Worm (Caenorhabditis elegans): Measurements from ENCODE around the gene abu-9.

abu-9 gene

DNA sequence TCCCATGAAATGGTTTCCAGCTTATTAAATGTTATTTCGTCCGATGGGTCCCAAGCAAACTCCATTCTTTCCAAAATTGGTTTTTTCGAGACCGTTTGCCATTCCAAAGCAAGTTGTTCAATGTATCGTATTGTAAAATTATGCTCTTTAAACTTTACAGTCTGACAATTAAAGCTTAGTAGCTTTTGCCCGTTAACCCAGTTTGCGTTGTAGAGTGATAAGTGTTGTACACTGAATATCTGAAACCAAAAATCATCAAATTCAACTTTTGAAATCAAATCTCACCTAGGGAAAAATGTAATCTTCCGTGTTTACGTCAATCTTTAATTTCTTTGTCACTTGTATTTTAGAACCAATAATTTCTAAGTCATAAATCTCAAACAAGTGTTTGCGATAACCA lies 24.6 kb upstream of the abu-9 start:
- no peak for TF ChIP-seq lin-13 (GFP tag; optimal IDR thresholded peaks at IDR 0.05)
- no peak for TF ChIP-seq sma-3 (GFP tag; optimal IDR thresholded peaks at IDR 0.05)
- no peak for TF ChIP-seq egl-27 (tag; optimal IDR thresholded peaks at IDR 0.05)
- no peak for TF ChIP-seq nhr-77 (tag; optimal IDR thresholded peaks at IDR 0.05)

DNA sequence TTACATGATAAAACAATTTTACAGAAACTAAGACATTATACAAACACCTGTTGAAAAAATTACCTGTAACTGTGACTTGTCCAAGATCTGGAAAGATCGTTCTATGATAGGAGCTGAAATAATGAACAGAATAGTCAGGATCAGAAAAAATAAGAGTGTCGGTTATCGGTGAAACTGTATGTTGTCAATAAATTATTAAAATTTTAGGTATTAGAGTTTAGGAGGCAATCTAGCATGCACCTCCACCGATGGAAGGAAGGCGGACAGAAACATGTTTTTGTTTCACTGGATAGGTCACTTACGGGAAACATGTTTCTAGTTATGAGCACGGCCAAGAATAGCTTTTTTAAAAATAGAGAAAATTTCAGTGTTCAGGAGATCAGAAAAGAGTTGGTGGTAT lies 22.4 kb upstream of the abu-9 start, which contains the start of gene ced-13:
ced-13 (minus strand) TSS at position 101 of the 400 bp plus-strand sequence.
- TF ChIP-seq zag-1 (tag; optimal IDR thresholded peaks at IDR 0.05) (no peak), skn-1 (tag; optimal IDR thresholded peaks at IDR 0.05) (no peak), nhr-6 (tag; optimal IDR thresholded peaks at IDR 0.05) (no peak), mbf-1 (tag; optimal IDR thresholded peaks at IDR 0.05) (no peak), lin-39 (tag; optimal IDR thresholded peaks at IDR 0.05) (no peak), ceh-16 (tag; optimal IDR thresholded peaks at IDR 0.05) (no peak), lsy-2 (tag; optimal IDR thresholded peaks at IDR 0.05) (no peak), dmd-4 (tag; optimal IDR thresholded peaks at IDR 0.05) (no peak), ama-1 (optimal IDR thresholded peaks at IDR 0.05) (no peak), mab-5 (tag; optimal IDR thresholded peaks at IDR 0.05) (no peak), peb-1 (tag; optimal IDR thresholded peaks at IDR 0.05) (no peak), aly-2 (tag; optimal IDR thresholded peaks at IDR 0.05) (no peak)

DNA sequence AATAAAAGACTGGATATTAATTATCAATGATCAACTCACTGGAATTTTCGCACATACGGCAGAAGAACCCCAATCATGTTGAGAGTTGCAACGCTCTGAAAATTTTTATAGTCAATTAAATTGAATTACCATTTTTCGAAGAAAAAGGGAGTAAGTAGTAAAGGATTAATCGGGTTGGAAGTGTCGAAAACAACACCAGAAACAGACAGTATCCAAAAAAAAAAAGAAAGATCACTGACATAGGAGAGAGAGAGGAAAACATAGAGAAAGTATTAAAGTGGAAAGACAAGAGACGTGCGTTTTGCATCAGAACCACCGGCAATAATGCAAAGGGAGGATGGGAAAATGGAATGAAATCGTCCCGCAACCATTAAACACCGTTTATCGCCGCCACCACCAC lies 19.6 kb upstream of the abu-9 start, which contains the start of gene inx-5:
inx-5 (minus strand) TSS at position 101 of the 400 bp plus-strand sequence.
- no peak for TF ChIP-seq lin-39 (tag; optimal IDR thresholded peaks at IDR 0.05)
- no peak for TF ChIP-seq alr-1 (tag; optimal IDR thresholded peaks at IDR 0.05)
- no peak for TF ChIP-seq unc-39 (tag; optimal IDR thresholded peaks at IDR 0.05)
- no peak for TF ChIP-seq ztf-1 (GFP tag; conservative IDR thresholded peaks at IDR 0.05)
- no peak for TF ChIP-seq ceh-16 (tag; optimal IDR thresholded peaks at IDR 0.05)
- TF ChIP-seq skn-1 (tag; optimal IDR thresholded peaks at IDR 0.05), result no peak
- TF ChIP-seq F13H6.1 (tag; optimal IDR thresholded peaks at IDR 0.05), result no peak
- TF ChIP-seq nhr-77 (tag; optimal IDR thresholded peaks at IDR 0.05), result no peak
- no peak for TF ChIP-seq snpc-4 (tag; optimal IDR thresholded peaks at IDR 0.05)
- no peak for TF ChIP-seq mbf-1 (tag; optimal IDR thresholded peaks at IDR 0.05)
- TF ChIP-seq zag-1 (tag; optimal IDR thresholded peaks at IDR 0.05), result no peak
- no peak for TF ChIP-seq sma-3 (GFP tag; optimal IDR thresholded peaks at IDR 0.05)
- no peak for TF ChIP-seq lin-11 (tag; optimal IDR thresholded peaks at IDR 0.05)

DNA sequence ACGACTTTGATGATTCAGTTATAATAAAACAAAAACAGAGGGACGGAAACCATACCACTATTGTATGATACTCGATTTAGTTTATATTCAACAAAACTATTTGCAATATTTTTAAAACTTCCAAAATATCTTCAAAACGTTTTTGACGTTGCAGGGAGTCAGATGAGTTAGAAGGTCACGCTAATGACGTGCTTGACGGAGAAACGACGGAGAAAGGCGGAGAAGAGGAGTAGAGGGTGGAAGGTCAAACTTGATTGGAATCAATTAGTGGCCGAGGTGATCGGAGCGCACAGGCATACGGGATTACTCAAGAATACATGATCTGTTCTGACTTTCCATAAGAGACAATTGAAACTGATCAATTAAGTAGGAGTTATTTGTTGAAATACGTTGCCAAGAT lies 19.1 kb upstream of the abu-9 start:
- TF ChIP-seq sma-3 (GFP tag; optimal IDR thresholded peaks at IDR 0.05), result no peak
- TF ChIP-seq Y55F3AM.14 (GFP tag; optimal IDR thresholded peaks at IDR 0.05), result no peak
- TF ChIP-seq nhr-25 (tag; optimal IDR thresholded peaks at IDR 0.05), result peak; percentile 39

DNA sequence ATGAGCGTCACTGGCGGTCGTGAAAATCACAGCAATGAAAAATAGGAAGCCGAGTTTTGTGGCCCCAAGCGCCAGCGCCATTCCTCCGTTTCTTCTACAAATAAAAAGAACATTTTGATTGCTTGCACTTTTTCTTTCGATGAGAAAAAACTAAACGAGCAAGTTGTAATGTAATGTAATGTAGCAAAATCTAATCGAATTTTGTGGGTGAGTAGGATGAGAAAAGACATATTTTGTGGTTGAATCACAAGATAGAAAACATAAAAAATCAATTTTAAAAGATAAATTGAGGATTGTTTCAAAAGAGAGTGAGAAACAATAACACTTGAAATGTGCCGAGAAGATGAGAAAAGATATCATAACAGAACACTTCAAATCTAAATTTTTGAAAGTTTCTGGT lies 14.3 kb upstream of the abu-9 start, which contains the start of gene R09F10.5:
R09F10.5 (minus strand) TSS at position 101 of the 400 bp plus-strand sequence.
- no peak for TF ChIP-seq ztf-1 (GFP tag; conservative IDR thresholded peaks at IDR 0.05)
- TF ChIP-seq sem-4 (tag; optimal IDR thresholded peaks at IDR 0.05), result peak; percentile 19

DNA sequence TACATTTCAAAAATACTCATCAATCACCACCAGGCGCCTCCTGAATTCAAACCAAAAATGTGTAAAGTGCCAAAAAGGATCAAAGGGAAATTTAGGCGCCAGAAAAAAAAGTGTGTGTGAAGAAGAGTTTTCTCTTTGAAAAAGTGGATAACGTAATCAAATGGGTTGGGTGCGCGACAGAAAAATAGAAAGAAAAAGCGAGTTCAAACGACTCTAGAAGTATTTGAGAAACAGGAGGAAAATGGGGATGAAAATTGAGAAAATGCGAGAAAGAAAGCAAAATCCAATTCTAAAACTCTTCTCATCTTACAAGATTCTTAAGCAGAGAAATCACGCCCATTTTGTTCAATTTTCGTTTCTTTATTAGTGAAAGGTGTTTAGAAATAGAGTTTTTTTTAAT lies 13.4 kb upstream of the abu-9 start:
- peak; percentile 19 for TF ChIP-seq lin-39 (tag; optimal IDR thresholded peaks at IDR 0.05)
- no peak for TF ChIP-seq R02D3.7 (tag; optimal IDR thresholded peaks at IDR 0.05)
- TF ChIP-seq unc-55 (GFP tag; optimal IDR thresholded peaks at IDR 0.05), result peak; percentile 5

DNA sequence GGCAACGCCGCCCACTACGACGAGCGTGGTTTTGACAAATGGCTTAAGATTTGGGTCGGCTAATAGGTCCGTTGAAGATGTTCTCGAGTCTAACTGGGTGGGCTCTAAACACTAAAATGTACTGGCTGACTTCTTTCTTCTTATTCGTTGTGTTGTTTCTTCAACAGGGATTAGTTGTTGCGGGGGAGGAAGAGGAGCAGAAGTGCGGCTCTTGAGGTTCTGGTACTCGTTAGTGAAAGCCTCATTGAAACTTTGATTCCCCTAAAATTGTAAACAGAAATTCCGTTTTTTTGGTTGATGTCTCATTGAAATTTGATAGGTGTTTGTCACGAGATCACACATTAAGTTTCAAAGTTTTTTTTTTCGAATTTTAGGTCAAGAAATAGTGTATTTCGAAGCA lies 11.2 kb upstream of the abu-9 start:
- no peak for TF ChIP-seq nhr-25 (tag; optimal IDR thresholded peaks at IDR 0.05)
- TF ChIP-seq unc-55 (GFP tag; optimal IDR thresholded peaks at IDR 0.05), result peak; percentile 11

DNA sequence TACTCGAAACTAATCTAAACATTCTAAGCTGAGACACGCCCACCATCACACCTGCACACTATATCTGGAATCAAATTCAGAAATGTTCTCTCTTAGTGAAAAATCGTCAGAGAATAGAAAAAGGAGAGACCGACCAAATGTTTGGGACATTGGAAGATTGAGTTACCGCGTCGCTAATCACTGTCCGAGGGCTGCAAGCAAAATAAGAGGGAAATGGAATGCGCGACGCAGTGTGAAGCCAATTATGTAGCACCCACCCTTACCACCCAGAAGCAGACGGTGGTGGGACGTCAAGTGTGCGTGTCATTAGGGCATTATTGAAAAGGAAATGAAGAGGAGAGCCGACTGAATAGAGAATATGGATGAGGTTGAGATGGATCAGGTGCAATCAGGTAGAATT lies 10.3 kb upstream of the abu-9 start:
- no peak for TF ChIP-seq unc-62 (GFP tag; optimal IDR thresholded peaks at IDR 0.05)
- TF ChIP-seq ztf-4 (tag; optimal IDR thresholded peaks at IDR 0.05), result no peak
- no peak for TF ChIP-seq ceh-16 (tag; optimal IDR thresholded peaks at IDR 0.05)
- no peak for TF ChIP-seq elt-1 (tag; optimal IDR thresholded peaks at IDR 0.05)
- no peak for TF ChIP-seq snpc-4 (tag; optimal IDR thresholded peaks at IDR 0.05)
- no peak for TF ChIP-seq mdl-1 (tag; optimal IDR thresholded peaks at IDR 0.05)
- TF ChIP-seq R02D3.7 (tag; optimal IDR thresholded peaks at IDR 0.05), result no peak
- TF ChIP-seq nhr-12 (tag; optimal IDR thresholded peaks at IDR 0.05), result no peak
- TF ChIP-seq Y55F3AM.14 (GFP tag; optimal IDR thresholded peaks at IDR 0.05), result no peak
- TF ChIP-seq zag-1 (tag; optimal IDR thresholded peaks at IDR 0.05), result no peak
- no peak for TF ChIP-seq nhr-21 (tag; optimal IDR thresholded peaks at IDR 0.05)
